Worm (Caenorhabditis elegans): ENCODE data around the gene ttr-34.

The ttr-34 gene

ce11 chrX:13143762-13144732, 4.5 kb downstream of the ttr-34 start (continued):
- TF ChIP-seq mes-4 (tag; optimal IDR thresholded peaks at IDR 0.05) = no peak
- TF ChIP-seq madf-10 (tag; optimal IDR thresholded peaks at IDR 0.05) = peak; percentile 16
- TF ChIP-seq B0336.3 (GFP tag; IDR thresholded peaks at IDR 0.05) = peak; percentile 80; the same call in 1 of the 2 replicates
- TF ChIP-seq B0035.1 (tag; optimal IDR thresholded peaks at IDR 0.05) = no peak
- peak; percentile 13 for TF ChIP-seq nhr-90 (tag; optimal IDR thresholded peaks at IDR 0.05)
- TF ChIP-seq chd-7 (tag; optimal IDR thresholded peaks at IDR 0.05) = peak; percentile 47
- TF ChIP-seq nhr-27 (tag; optimal IDR thresholded peaks at IDR 0.05) = no peak
- TF ChIP-seq rec-8 (tag; optimal IDR thresholded peaks at IDR 0.05) = no peak
- TF ChIP-seq Y56A3A.18 (GFP tag; IDR thresholded peaks at IDR 0.05) = no peak; the same call in 1 of the 2 replicates
- no peak for TF ChIP-seq snpc-1.3 (tag; optimal IDR thresholded peaks at IDR 0.05; ENCODE audit: insufficient read depth)
- TF ChIP-seq hlh-26 (GFP tag; conservative IDR thresholded peaks at IDR 0.05) = no peak
- TF ChIP-seq die-1 (tag; optimal IDR thresholded peaks at IDR 0.05) = no peak
- TF ChIP-seq hlh-12 (tag; optimal IDR thresholded peaks at IDR 0.05) = no peak
- no peak for TF ChIP-seq hsf-1 (GFP tag; IDR thresholded peaks at IDR 0.05)
- TF ChIP-seq bed-2 (GFP tag; IDR thresholded peaks at IDR 0.05) = no peak
- TF ChIP-seq F33H1.4 (GFP tag; IDR thresholded peaks at IDR 0.05) = no peak
- no peak for TF ChIP-seq T26A5.8 (tag; optimal IDR thresholded peaks at IDR 0.05)
- TF ChIP-seq nfya-1 (tag; optimal IDR thresholded peaks at IDR 0.05; ENCODE audit: borderline replicate concordance, insufficient read depth) = no peak
- TF ChIP-seq F37B4.10 (GFP tag; IDR thresholded peaks at IDR 0.05) = no peak
- TF ChIP-seq ztf-22 (GFP tag; optimal IDR thresholded peaks at IDR 0.05) = no peak
- no peak for TF ChIP-seq egl-18 (GFP tag; IDR thresholded peaks at IDR 0.05)
- TF ChIP-seq ztf-6 (GFP tag; IDR thresholded peaks at IDR 0.05) = no peak
- no peak for TF ChIP-seq let-607 (tag; optimal IDR thresholded peaks at IDR 0.05)
- TF ChIP-seq F22D6.2 (tag; optimal IDR thresholded peaks at IDR 0.05) = no peak
- TF ChIP-seq lsl-1 (GFP tag; optimal IDR thresholded peaks at IDR 0.05) = no peak
- no peak for TF ChIP-seq D2030.7 (GFP tag; IDR thresholded peaks at IDR 0.05)
- TF ChIP-seq F10E7.11 (tag; optimal IDR thresholded peaks at IDR 0.05) = no peak
- 0 out of 2 replicates have a peak, but pooled peaks have one; percentile 34 for TF ChIP-seq aptf-3 (GFP tag; IDR thresholded peaks at IDR 0.05)
- 0 out of 2 replicates have a peak, but pooled peaks have one; percentile 47 for TF ChIP-seq madf-3 (GFP tag; IDR thresholded peaks at IDR 0.05)
- TF ChIP-seq aptf-2 (GFP tag; conservative IDR thresholded peaks at IDR 0.05) = no peak
- TF ChIP-seq snpc-1.1 (tag; optimal IDR thresholded peaks at IDR 0.05; ENCODE audit: insufficient read depth) = no peak
- TF ChIP-seq Y67H2A.10 (GFP tag; conservative IDR thresholded peaks at IDR 0.05) = no peak
- no peak for TF ChIP-seq sptf-2 (GFP tag; optimal IDR thresholded peaks at IDR 0.05)
- no peak for TF ChIP-seq lsy-27 (tag; optimal IDR thresholded peaks at IDR 0.05; ENCODE audit: borderline replicate concordance, insufficient read depth)
- TF ChIP-seq ccch-3 (GFP tag; optimal IDR thresholded peaks at IDR 0.05) = no peak
- TF ChIP-seq snpc-3.4 (tag; optimal IDR thresholded peaks at IDR 0.05) = no peak
- peak; percentile 50; the same call in 1 of the 2 replicates for TF ChIP-seq hmg-1.2 (GFP tag; IDR thresholded peaks at IDR 0.05)
- 0 out of 2 replicates have a peak, but pooled peaks have one; percentile 28 for TF ChIP-seq Y95B8A.8 (GFP tag; IDR thresholded peaks at IDR 0.05)
- peak; percentile 66 for TF ChIP-seq mcd-1 (GFP tag; IDR thresholded peaks at IDR 0.05)
- TF ChIP-seq ceh-91 (GFP tag; IDR thresholded peaks at IDR 0.05) = no peak
- peak; percentile 71 for TF ChIP-seq atf-7 (tag; optimal IDR thresholded peaks at IDR 0.05)
- no peak; the same call in 1 of the 2 replicates for TF ChIP-seq cebp-2 (GFP tag; IDR thresholded peaks at IDR 0.05)
- TF ChIP-seq repo-1 (tag; optimal IDR thresholded peaks at IDR 0.05) = peak; percentile 29
- TF ChIP-seq ceh-100 (GFP tag; IDR thresholded peaks at IDR 0.05) = no peak
- no peak for TF ChIP-seq efl-1 (GFP tag; optimal IDR thresholded peaks at IDR 0.05)
